Worm (Caenorhabditis elegans): Measurements from ENCODE around the gene srh-243.

- TF ChIP-seq dao-5 (tag; optimal IDR thresholded peaks at IDR 0.05) (no peak), him-1 (tag; optimal IDR thresholded peaks at IDR 0.05) (no peak), W03F9.2 (tag; optimal IDR thresholded peaks at IDR 0.05) (no peak)
Measured at ce11 chrV:2857842-2858241, 12.4 kb upstream of the srh-243 start, which contains the start of gene srj-55.
